Worm (Caenorhabditis elegans): ENCODE measurements around the gene unc-68.

- no peak for TF ChIP-seq tbx-9 (tag; optimal IDR thresholded peaks at IDR 0.05; ENCODE audit: borderline replicate concordance)
- no peak for TF ChIP-seq unc-62 (GFP tag; optimal IDR thresholded peaks at IDR 0.05)
- TF ChIP-seq Y53G8AR.9 (GFP tag; conservative IDR thresholded peaks at IDR 0.05), result no peak
- no peak for TF ChIP-seq pha-4 (tag; optimal IDR thresholded peaks at IDR 0.05)
- no peak for TF ChIP-seq ceh-79 (tag; optimal IDR thresholded peaks at IDR 0.05)
- no peak for TF ChIP-seq lir-1 (GFP tag; conservative IDR thresholded peaks at IDR 0.05)
- no peak for TF ChIP-seq bed-1 (GFP tag; IDR thresholded peaks at IDR 0.05)
- no peak for TF ChIP-seq madf-10 (tag; optimal IDR thresholded peaks at IDR 0.05)
These were observed 18.6 kb upstream of the unc-68 start, which contains the start of gene Y57E12B.4 for ce11 chrV:6947442-6947841.
